7 worm cellular contexts compared by ENCODE assay signal in genomic region chrIII:8009769-8010168, ce11.
TF ChIP-seq lines count a peak whose summit lies in the region.

cit-1.1 (minus strand) TSS chrIII:8009821.

TF ChIP-seq in whole organism, L1 larva, 84 proteins besides CTCF, POLR2A, EP300 and RAD21:
- TF ChIP-seq sup-37 (GFP tag; optimal IDR thresholded peaks at IDR 0.05; lab: Kevin White, UChicago) = no peak
- peak; percentile 38 for TF ChIP-seq lin-15B (tag; optimal IDR thresholded peaks at IDR 0.05; lab: Kevin White, UChicago)
- peak in 2 of 3 experiments; percentile 33 to 49 for TF ChIP-seq dpl-1 (GFP tag; optimal IDR thresholded peaks at IDR 0.05; lab: Kevin White, UChicago)
- TF ChIP-seq rnt-1 (tag; optimal IDR thresholded peaks at IDR 0.05; lab: Kevin White, UChicago) = no peak
- TF ChIP-seq nhr-76 (tag; optimal IDR thresholded peaks at IDR 0.05; lab: Kevin White, UChicago) = no peak
- peak; percentile 38 to 66 for TF ChIP-seq lsy-2 (tag; optimal IDR thresholded peaks at IDR 0.05; lab: Kevin White, UChicago)
- TF ChIP-seq efl-1 (optimal IDR thresholded peaks at IDR 0.05; lab: Kevin White, UChicago) = peak; percentile 37 to 52
- peak in 1 of 2 experiments; percentile 44 for TF ChIP-seq efl-1 (GFP tag; optimal IDR thresholded peaks at IDR 0.05 in 1 of 2; lab: Kevin White, UChicago)
- peak; percentile 32 for TF ChIP-seq skn-1 (tag; optimal IDR thresholded peaks at IDR 0.05; lab: Kevin White, UChicago)
- peak; percentile 32 for TF ChIP-seq nhr-85 (tag; lab: Kevin White, UChicago)
- TF ChIP-seq lin-35 (GFP tag; optimal IDR thresholded peaks at IDR 0.05; lab: Kevin White, UChicago) = peak; percentile 32 to 37
- TF ChIP-seq ceh-82 (tag; optimal IDR thresholded peaks at IDR 0.05; lab: Kevin White, UChicago) = peak in 2 of 3 experiments; percentile 7 to 18
- peak; percentile 37 for TF ChIP-seq C16A3.4 (tag; optimal IDR thresholded peaks at IDR 0.05; lab: Kevin White, UChicago)
TF ChIP-seq in whole organism, L1 larva: peak in this region for 9.

TF ChIP-seq in whole organism, L2 larva, 48 proteins besides CTCF, POLR2A, EP300 and RAD21:
- TF ChIP-seq ama-1 (optimal IDR thresholded peaks at IDR 0.05; lab: Kevin White, UChicago) = peak; percentile 54
- TF ChIP-seq lin-11 (tag; optimal IDR thresholded peaks at IDR 0.05; lab: Kevin White, UChicago) = peak; percentile 1
- TF ChIP-seq lsy-2 (tag; optimal IDR thresholded peaks at IDR 0.05; lab: Kevin White, UChicago) = peak in 1 of 2 experiments; percentile 39
- no peak for TF ChIP-seq ztf-11 (tag; optimal IDR thresholded peaks at IDR 0.05; lab: Kevin White, UChicago)
- TF ChIP-seq aly-2 (tag; optimal IDR thresholded peaks at IDR 0.05; lab: Kevin White, UChicago) = no peak
- TF ChIP-seq lin-39 (tag; optimal IDR thresholded peaks at IDR 0.05; lab: Kevin White, UChicago) = no peak
- TF ChIP-seq unc-62 (GFP tag; optimal IDR thresholded peaks at IDR 0.05; lab: Kevin White, UChicago) = no peak
- no peak for TF ChIP-seq Y55F3AM.14 (GFP tag; optimal IDR thresholded peaks at IDR 0.05; lab: Kevin White, UChicago)
- TF ChIP-seq C34F6.9 (tag; optimal IDR thresholded peaks at IDR 0.05; lab: Kevin White, UChicago) = peak; percentile 53
- TF ChIP-seq dmd-4 (tag; optimal IDR thresholded peaks at IDR 0.05; lab: Kevin White, UChicago) = no peak
- TF ChIP-seq unc-55 (GFP tag; optimal IDR thresholded peaks at IDR 0.05; lab: Kevin White, UChicago) = peak; percentile 51
- peak; percentile 58 for TF ChIP-seq fos-1 (tag; optimal IDR thresholded peaks at IDR 0.05; lab: Kevin White, UChicago)

TF ChIP-seq in whole organism, L3 larva, 47 proteins besides CTCF, POLR2A, EP300 and RAD21 (continues in another document):
- TF ChIP-seq pqm-1 (tag; optimal IDR thresholded peaks at IDR 0.05; lab: Kevin White, UChicago) = no peak
- TF ChIP-seq elt-2 (tag; optimal IDR thresholded peaks at IDR 0.05; lab: Kevin White, UChicago) = peak; percentile 19
- no peak for TF ChIP-seq ama-1 (optimal IDR thresholded peaks at IDR 0.05; lab: Kevin White, UChicago)
- TF ChIP-seq aly-2 (tag; optimal IDR thresholded peaks at IDR 0.05; lab: Kevin White, UChicago) = no peak
- TF ChIP-seq tbx-2 (tag; optimal IDR thresholded peaks at IDR 0.05; lab: Kevin White, UChicago) = no peak
- TF ChIP-seq nhr-67 (tag; optimal IDR thresholded peaks at IDR 0.05; lab: Kevin White, UChicago) = no peak
- no peak for TF ChIP-seq nhr-12 (tag; optimal IDR thresholded peaks at IDR 0.05; lab: Kevin White, UChicago)
- TF ChIP-seq nfya-1 (tag; optimal IDR thresholded peaks at IDR 0.05; lab: Kevin White, UChicago; ENCODE audit: insufficient read depth) = peak; percentile 46
- TF ChIP-seq lin-39 (tag; optimal IDR thresholded peaks at IDR 0.05; lab: Kevin White, UChicago) = peak; percentile 59
- TF ChIP-seq ceh-28 (tag; optimal IDR thresholded peaks at IDR 0.05; lab: Kevin White, UChicago) = no peak
- TF ChIP-seq mdl-1 (tag; optimal IDR thresholded peaks at IDR 0.05; lab: Kevin White, UChicago) = no peak
- no peak for TF ChIP-seq lsy-12 (tag; optimal IDR thresholded peaks at IDR 0.05; lab: Kevin White, UChicago)
- TF ChIP-seq nhr-76 (tag; optimal IDR thresholded peaks at IDR 0.05; lab: Kevin White, UChicago) = no peak
- TF ChIP-seq hmg-11 (tag; optimal IDR thresholded peaks at IDR 0.05; lab: Kevin White, UChicago) = peak; percentile 36

TF ChIP-seq in whole organism, L4 larva, 104 proteins besides CTCF, POLR2A, EP300 and RAD21:
- TF ChIP-seq ztf-11 (tag; optimal IDR thresholded peaks at IDR 0.05; lab: Kevin White, UChicago) (no peak), dpl-1 (GFP tag; optimal IDR thresholded peaks at IDR 0.05; lab: Kevin White, UChicago) (peak; percentile 37), lin-38 (GFP tag; IDR thresholded peaks at IDR 0.05; lab: Robert Waterston, UW) (peak; percentile 81), dmd-8 (GFP tag; IDR thresholded peaks at IDR 0.05; lab: Robert Waterston, UW) (no peak), aha-1 (tag; lab: Kevin White, UChicago) (peak; percentile 92), lsy-2 (tag; optimal IDR thresholded peaks at IDR 0.05; lab: Kevin White, UChicago) (peak in 1 of 2 experiments; percentile 35), mep-1 (tag; optimal IDR thresholded peaks at IDR 0.05; lab: Kevin White, UChicago) (no peak), mdt-29 (GFP tag; IDR thresholded peaks at IDR 0.05; lab: Robert Waterston, UW) (no peak)

TF ChIP-seq in whole organism, late embryonic, 69 proteins besides CTCF, POLR2A, EP300 and RAD21:
- TF ChIP-seq ceh-24 (tag; optimal IDR thresholded peaks at IDR 0.05; lab: Kevin White, UChicago) (no peak), sox-4 (tag; optimal IDR thresholded peaks at IDR 0.05; lab: Kevin White, UChicago) (no peak), pag-3 (tag; optimal IDR thresholded peaks at IDR 0.05; lab: Kevin White, UChicago; ENCODE audit: borderline replicate concordance) (no peak), dmd-4 (tag; optimal IDR thresholded peaks at IDR 0.05; lab: Kevin White, UChicago; ENCODE audit: borderline replicate concordance) (no peak), hlh-30 (tag; optimal IDR thresholded peaks at IDR 0.05; lab: Kevin White, UChicago; ENCODE audit: insufficient read depth) (peak; percentile 22)

TF ChIP-seq in whole organism, mixed stage, embryonic, 35 proteins besides CTCF, POLR2A, EP300 and RAD21:
- TF ChIP-seq mep-1 (tag; optimal IDR thresholded peaks at IDR 0.05; lab: Kevin White, UChicago) (peak; percentile 25), hlh-1 (tag; optimal IDR thresholded peaks at IDR 0.05; lab: Kevin White, UChicago) (no peak), lsy-2 (tag; optimal IDR thresholded peaks at IDR 0.05; lab: Kevin White, UChicago) (peak; percentile 35)

TF ChIP-seq in whole organism, young adult, 124 proteins besides CTCF, POLR2A, EP300 and RAD21:
- TF ChIP-seq nhr-80 (tag; optimal IDR thresholded peaks at IDR 0.05; lab: Kevin White, UChicago) (peak; percentile 15), akir-1 (GFP tag; optimal IDR thresholded peaks at IDR 0.05; lab: Kevin White, UChicago) (no peak), dpl-1 (GFP tag; optimal IDR thresholded peaks at IDR 0.05; lab: Kevin White, UChicago) (no peak), madf-3 (GFP tag; IDR thresholded peaks at IDR 0.05; lab: Robert Waterston, UW) (peak; percentile 97)
